Fruit fly (Drosophila melanogaster) whole organism, embryonic: ENCODE measurements around the gene CG14440.

ENCODE experiments used
- CG10654 ChIP-seq: fragments of 200-800 bp; sonication (Bioruptor generic); optimal IDR thresholded peaks from 2 replicates; lab custom pipeline; 2016; ENCODE audit warnings: missing biosample characterization, missing genetic modification characterization
- CG10959 ChIP-seq: fragments of 200-800 bp; sonication (Bioruptor generic); IDR thresholded peaks from 2 replicates; pipeline ENCODE4 v1.3.6; 2022; ENCODE audit warnings: missing biosample characterization, missing genetic modification characterization
- CG12744 ChIP-seq: fragments of 200-800 bp; sonication (Bioruptor generic); optimal IDR thresholded peaks from 2 replicates; lab custom pipeline; 2016; ENCODE audit warnings: missing biosample characterization, missing genetic modification characterization
- CG16779 ChIP-seq: fragments of 200-800 bp; sonication (Bioruptor generic); IDR thresholded peaks from 2 replicates; pipeline ENCODE4 v1.3.6; 2022; ENCODE audit warnings: missing biosample characterization, missing genetic modification characterization
- CG17186 ChIP-seq: fragments of 200-800 bp; sonication (Bioruptor generic); optimal IDR thresholded peaks from 3 replicates; lab custom pipeline; 2017; ENCODE audit warnings: missing biosample characterization, missing genetic modification reagents, missing genetic modification characterization
- CG2120 ChIP-seq: fragments of 200-800 bp; sonication (Bioruptor generic); optimal IDR thresholded peaks from 3 replicates; lab custom pipeline; 2016; ENCODE audit warnings: missing biosample characterization, missing genetic modification characterization
- CG2202 ChIP-seq: fragments of 200-800 bp; sonication (Bioruptor generic); optimal IDR thresholded peaks from 2 replicates; lab custom pipeline; 2018; ENCODE audit warnings: missing biosample characterization, mild to moderate bottlenecking, missing genetic modification characterization
- CG33213 ChIP-seq: fragments of 200-800 bp; sonication (Bioruptor generic); optimal IDR thresholded peaks from 3 replicates; lab custom pipeline; 2016; ENCODE audit warnings: missing biosample characterization, missing genetic modification characterization
- CG4282 ChIP-seq: fragments of 200-800 bp; sonication (Bioruptor generic); optimal IDR thresholded peaks from 2 replicates; lab custom pipeline; 2016; ENCODE audit warnings: missing biosample characterization, missing genetic modification characterization
- CG5180 ChIP-seq: fragments of 200-800 bp; sonication (Bioruptor generic); optimal IDR thresholded peaks from 3 replicates; lab custom pipeline; 2017; ENCODE audit warnings: missing biosample characterization, missing genetic modification characterization, mild to moderate bottlenecking, moderate library complexity, missing genetic modification reagents
- CG6813 ChIP-seq: fragments of 200-800 bp; sonication (Bioruptor generic); optimal IDR thresholded peaks from 2 replicates; lab custom pipeline; 2017; ENCODE audit warnings: missing biosample characterization, missing genetic modification characterization, mild to moderate bottlenecking, moderate library complexity, missing genetic modification reagents
- CG8290 ChIP-seq, 3 experiments: fragments of 200-800 bp; sonication (Bioruptor generic); optimal IDR thresholded peaks; 2 replicates each; lab custom pipeline; 2016 to 2019; ENCODE audit warnings: missing biosample characterization in 3 of 3, missing genetic modification characterization in 3 of 3, mild to moderate bottlenecking in 2 of 3, moderate library complexity in 1 of 3
- Dek ChIP-seq: fragments of 200-800 bp; sonication (Bioruptor generic); optimal IDR thresholded peaks from 3 replicates; lab custom pipeline; 2019; ENCODE audit warnings: missing biosample characterization, mild to moderate bottlenecking, missing genetic modification characterization, moderate library complexity
- Hand ChIP-seq: fragments of 200-800 bp; sonication (Bioruptor generic); optimal IDR thresholded peaks from 2 replicates; lab custom pipeline; 2017; ENCODE audit warnings: mild to moderate bottlenecking, missing biosample characterization, missing genetic modification reagents, missing genetic modification characterization
- Kr ChIP-seq: fragments of 200-800 bp; sonication (Bioruptor generic); optimal IDR thresholded peaks from 2 replicates; lab custom pipeline; 2017; ENCODE audit warnings: missing biosample characterization, mild to moderate bottlenecking, missing genetic modification characterization
- Mad ChIP-seq: fragments of 200-800 bp; sonication (Bioruptor generic); optimal IDR thresholded peaks from 2 replicates; lab custom pipeline; 2016; ENCODE audit warnings: missing biosample characterization, missing genetic modification characterization
- Neu2 ChIP-seq: fragments of 200-800 bp; sonication (Bioruptor generic); optimal IDR thresholded peaks from 3 replicates; lab custom pipeline; 2016; ENCODE audit warnings: missing biosample characterization, missing genetic modification characterization, borderline replicate concordance
- Nf-YB ChIP-seq: fragments of 200-800 bp; sonication (Bioruptor generic); optimal IDR thresholded peaks from 3 replicates; lab custom pipeline; 2019; ENCODE audit warnings: missing biosample characterization, mild to moderate bottlenecking, missing genetic modification characterization, moderate library complexity
- Nf-YC ChIP-seq: fragments of 200-800 bp; optimal IDR thresholded peaks from 3 replicates; lab custom pipeline; 2019; ENCODE audit warnings: missing biosample characterization, mild to moderate bottlenecking, missing genetic modification characterization, moderate library complexity
- Oaz ChIP-seq: fragments of 200-800 bp; sonication (Bioruptor generic); IDR thresholded peaks from 2 replicates; pipeline ENCODE4 v1.3.6; 2022; ENCODE audit warnings: missing biosample characterization, missing genetic modification characterization
- Opbp ChIP-seq: fragments of 200-800 bp; sonication (Bioruptor generic); IDR thresholded peaks from 3 replicates; pipeline ENCODE4 v1.3.6; 2022; ENCODE audit warnings: missing biosample characterization, missing genetic modification characterization; ENCODE audit not compliant: partially characterized antibody
- Tbp ChIP-seq: fragments of >200 bp; optimal IDR thresholded peaks from 2 replicates; lab custom pipeline; 2018; ENCODE audit warnings: missing biosample characterization, missing genetic modification characterization
- ab ChIP-seq: fragments of 200-800 bp; sonication (Bioruptor generic); optimal IDR thresholded peaks from 2 replicates; lab custom pipeline; 2016; ENCODE audit warnings: missing biosample characterization, missing genetic modification characterization
- cato ChIP-seq: fragments of 200-800 bp; sonication (Bioruptor generic); optimal IDR thresholded peaks from 2 replicates; lab custom pipeline; 2016; ENCODE audit warnings: missing biosample characterization, missing genetic modification characterization, borderline replicate concordance
- caup ChIP-seq: fragments of 200-800 bp; sonication (Bioruptor generic); optimal IDR thresholded peaks from 3 replicates; lab custom pipeline; 2017; ENCODE audit warnings: missing biosample characterization, mild to moderate bottlenecking, missing genetic modification characterization, moderate library complexity; ENCODE audit not compliant: severe bottlenecking
- corto ChIP-seq: fragments of 200-800 bp; sonication (Bioruptor generic); optimal IDR thresholded peaks from 2 replicates; lab custom pipeline; 2016; ENCODE audit warnings: missing biosample characterization, mild to moderate bottlenecking, missing genetic modification characterization, moderate library complexity
- dan ChIP-seq: fragments of 200-800 bp; sonication (Bioruptor generic); IDR thresholded peaks from 2 replicates; pipeline ENCODE4 v1.3.6; 2022; ENCODE audit warnings: missing biosample characterization, missing genetic modification characterization
- ewg ChIP-seq: fragments of 200-800 bp; sonication (Bioruptor generic); optimal IDR thresholded peaks from 3 replicates; lab custom pipeline; 2017; ENCODE audit warnings: mild to moderate bottlenecking, missing biosample characterization, missing genetic modification reagents, missing genetic modification characterization
- eyg ChIP-seq: fragments of 200-800 bp; sonication (Bioruptor generic); optimal IDR thresholded peaks from 3 replicates; lab custom pipeline; 2016; ENCODE audit warnings: missing biosample characterization, missing genetic modification characterization
- gro ChIP-seq: fragments of 200-800 bp; sonication (Bioruptor generic); optimal IDR thresholded peaks from 2 replicates; lab custom pipeline; 2016; ENCODE audit warnings: missing biosample characterization, missing genetic modification characterization
- hb ChIP-seq: fragments of 200-800 bp; sonication (Bioruptor generic); IDR thresholded peaks from 3 replicates; pipeline ENCODE4 v1.3.6; 2022; ENCODE audit warnings: missing biosample characterization, missing genetic modification characterization; ENCODE audit not compliant: partially characterized antibody
- hbn ChIP-seq: fragments of 200-800 bp; sonication (Bioruptor generic); IDR thresholded peaks from 2 replicates; pipeline ENCODE4 v1.3.6; 2022; ENCODE audit warnings: missing biosample characterization, missing genetic modification characterization; ENCODE audit not compliant: partially characterized antibody
- klu ChIP-seq: fragments of 200-800 bp; sonication (Bioruptor generic); IDR thresholded peaks from 2 replicates; pipeline ENCODE4 v1.3.6; 2022; ENCODE audit warnings: missing biosample characterization, missing genetic modification characterization
- lilli ChIP-seq: fragments of 200-800 bp; sonication (Bioruptor generic); optimal IDR thresholded peaks from 3 replicates; lab custom pipeline; 2016; ENCODE audit warnings: missing biosample characterization, missing genetic modification characterization
- lov ChIP-seq, 2 experiments: fragments of 200-800 bp in 1 of 2; fragments of >200 bp in 1 of 2; sonication (Bioruptor generic) in 1 of 2; IDR thresholded peaks in 1 of 2; optimal IDR thresholded peaks in 1 of 2; 2 replicates in 1 of 2; 3 replicates in 1 of 2; pipeline versions ENCODE4 v1.3.6 to Lab custom; 2017 to 2022; ENCODE audit warnings: missing biosample characterization in 1 of 2, missing genetic modification characterization in 1 of 2
- mld ChIP-seq: fragments of 200-800 bp; sonication (Bioruptor generic); IDR thresholded peaks from 3 replicates; pipeline ENCODE4 v1.3.6; 2022; ENCODE audit warnings: missing biosample characterization, missing genetic modification characterization; ENCODE audit not compliant: partially characterized antibody
- oc ChIP-seq: fragments of 200-800 bp; sonication (Bioruptor generic); optimal IDR thresholded peaks from 2 replicates; lab custom pipeline; 2018; ENCODE audit warnings: missing biosample characterization, mild to moderate bottlenecking, missing genetic modification characterization, moderate library complexity
- onecut ChIP-seq: fragments of 200-800 bp; sonication (Bioruptor generic); IDR thresholded peaks from 2 replicates; pipeline ENCODE4 v1.3.6; 2022; ENCODE audit warnings: missing biosample characterization, missing genetic modification characterization
- psq ChIP-seq: fragments of 200-800 bp; sonication (Bioruptor generic); optimal IDR thresholded peaks from 2 replicates; lab custom pipeline; 2017; ENCODE audit warnings: missing biosample characterization, missing genetic modification characterization
- sc ChIP-seq, 3 experiments: fragments of >200 bp in 2 of 3; fragments of 200-800 bp in 1 of 3; sonication (Bioruptor generic) in 1 of 3; optimal IDR thresholded peaks; 2 replicates in 2 of 3; 3 replicates in 1 of 3; lab custom pipeline; 2017; ENCODE audit warnings: mild to moderate bottlenecking in 1 of 3, missing biosample characterization in 1 of 3, missing genetic modification characterization in 1 of 3, missing genetic modification reagents in 1 of 3
- sens-2 ChIP-seq: fragments of 200-800 bp; sonication (Bioruptor generic); IDR thresholded peaks from 2 replicates; pipeline ENCODE4 v1.3.6; 2022; ENCODE audit warnings: missing biosample characterization, missing genetic modification characterization
- sob ChIP-seq: fragments of 200-800 bp; sonication (Bioruptor generic); IDR thresholded peaks from 2 replicates; pipeline ENCODE4 v1.3.6; 2022; ENCODE audit warnings: missing biosample characterization, missing genetic modification characterization
- sqz ChIP-seq: fragments of 200-800 bp; sonication (Bioruptor generic); optimal IDR thresholded peaks from 3 replicates; lab custom pipeline; 2018; ENCODE audit warnings: missing biosample characterization, mild to moderate bottlenecking, missing genetic modification characterization
- unc-4 ChIP-seq: fragments of 200-800 bp; sonication (Bioruptor generic); IDR thresholded peaks from 2 replicates; pipeline ENCODE4 v1.3.6; 2022; ENCODE audit warnings: missing biosample characterization, missing genetic modification characterization; ENCODE audit not compliant: partially characterized antibody
- vvl ChIP-seq: fragments of 200-800 bp; sonication (Bioruptor generic); IDR thresholded peaks from 2 replicates; pipeline ENCODE4 v1.3.6; 2022; ENCODE audit warnings: missing biosample characterization, missing genetic modification characterization
- wek ChIP-seq: fragments of 200-800 bp; sonication (Bioruptor generic); optimal IDR thresholded peaks from 3 replicates; lab custom pipeline; 2018; ENCODE audit warnings: missing biosample characterization, mild to moderate bottlenecking, missing genetic modification characterization, moderate library complexity
- z ChIP-seq: fragments of 200-800 bp; sonication (Bioruptor generic); IDR thresholded peaks from 3 replicates; pipeline ENCODE4 v1.3.6; 2022; ENCODE audit warnings: missing biosample characterization, missing genetic modification characterization
- zf30C ChIP-seq: fragments of 200-800 bp; sonication (Bioruptor generic); optimal IDR thresholded peaks from 3 replicates; lab custom pipeline; 2018; ENCODE audit warnings: missing biosample characterization, mild to moderate bottlenecking, missing genetic modification characterization

The CG14440 gene

dm6 chrX:6741184-6741586, 42.8 kb upstream of the CG14440 start (continued):
- TF ChIP-seq onecut (GFP tag; lab: Robert Waterston, UW), result peak; percentile 29; the same call in 1 of the 2 replicates
- no peak for TF ChIP-seq sqz (GFP tag; lab: Kevin White, UChicago)
- TF ChIP-seq CG5180 (GFP tag; lab: Kevin White, UChicago), result no peak
- peak; percentile 98 for TF ChIP-seq zf30C (GFP tag; lab: Kevin White, UChicago)
- no peak for TF ChIP-seq CG2202 (tag; lab: Kevin White, UChicago)
- no peak for TF ChIP-seq z (GFP tag; lab: Robert Waterston, UW)
- TF ChIP-seq CG2120 (GFP tag; lab: Kevin White, UChicago), result peak; percentile 57
- TF ChIP-seq sens-2 (GFP tag; lab: Robert Waterston, UW), result no peak; the same call in 1 of the 2 replicates
- no peak for TF ChIP-seq dan
- TF ChIP-seq klu, result 0 out of 2 replicates have a peak, but pooled peaks have one; percentile 27
- peak; percentile 82 for TF ChIP-seq CG8290 (GFP tag; optimal IDR thresholded peaks at IDR 0.05; lab: Kevin White, UChicago)
- peak in 1 of 2 experiments; percentile 91 for TF ChIP-seq CG8290 (tag; optimal IDR thresholded peaks at IDR 0.05; lab: Kevin White, UChicago)
- TF ChIP-seq ab (GFP tag; lab: Kevin White, UChicago), result no peak
- peak; percentile 86 for TF ChIP-seq vvl (GFP tag; lab: Robert Waterston, UW)
- no peak for TF ChIP-seq corto
- no peak for TF ChIP-seq psq (GFP tag; lab: Kevin White, UChicago)
- TF ChIP-seq Mad (GFP tag; lab: Kevin White, UChicago), result peak; percentile 45
- TF ChIP-seq cato (GFP tag; lab: Kevin White, UChicago), result no peak
- TF ChIP-seq lilli (GFP tag; lab: Kevin White, UChicago), result peak; percentile 73
- TF ChIP-seq Nf-YB, result peak; percentile 1
- TF ChIP-seq CG16779, result 0 out of 2 replicates have a peak, but pooled peaks have one; percentile 32
- peak; percentile 54 for TF ChIP-seq ewg (GFP tag; lab: Kevin White, UChicago)
- no peak for TF ChIP-seq oc
- TF ChIP-seq CG33213, result peak; percentile 70
- peak; percentile 56 for TF ChIP-seq gro (GFP tag; lab: Kevin White, UChicago)
- TF ChIP-seq Dek (tag; lab: Kevin White, UChicago), result peak; percentile 45
- TF ChIP-seq wek (GFP tag; lab: Kevin White, UChicago), result no peak
- TF ChIP-seq hb (GFP tag; lab: Robert Waterston, UW), result peak; percentile 76
- TF ChIP-seq Neu2 (GFP tag; lab: Kevin White, UChicago), result no peak
- no peak for TF ChIP-seq sc (optimal IDR thresholded peaks at IDR 0.05; lab: Kevin White, UChicago)
- TF ChIP-seq sc (GFP tag; optimal IDR thresholded peaks at IDR 0.05; lab: Kevin White, UChicago), result no peak
- TF ChIP-seq Kr (GFP tag; lab: Kevin White, UChicago), result no peak
- peak; percentile 93 for TF ChIP-seq CG17186 (GFP tag; lab: Kevin White, UChicago)
- TF ChIP-seq eyg (GFP tag; lab: Kevin White, UChicago), result peak; percentile 14
- TF ChIP-seq Oaz (GFP tag; lab: Robert Waterston, UW), result no peak
- TF ChIP-seq Opbp (GFP tag; lab: Robert Waterston, UW), result peak; percentile 84
- TF ChIP-seq CG12744 (GFP tag; lab: Kevin White, UChicago), result no peak
- no peak for TF ChIP-seq CG10959 (GFP tag; lab: Robert Waterston, UW)
- no peak for TF ChIP-seq lov (optimal IDR thresholded peaks at IDR 0.05; lab: Kevin White, UChicago)
- 0 out of 3 replicates have a peak, but pooled peaks have one; percentile 48 for TF ChIP-seq lov (GFP tag; IDR thresholded peaks at IDR 0.05; lab: Robert Waterston, UW)
- peak; percentile 71; the same call in 1 of the 3 replicates for TF ChIP-seq mld (GFP tag; lab: Robert Waterston, UW)
- TF ChIP-seq sob (GFP tag; lab: Robert Waterston, UW), result peak; percentile 73
- no peak for TF ChIP-seq Hand (GFP tag; lab: Kevin White, UChicago)
- no peak for TF ChIP-seq CG6813
- peak; percentile 27 for TF ChIP-seq CG10654 (GFP tag; lab: Kevin White, UChicago)
- TF ChIP-seq hbn, result peak; percentile 63
- TF ChIP-seq caup (GFP tag; lab: Kevin White, UChicago), result peak; percentile 18
- TF ChIP-seq unc-4 (GFP tag; lab: Robert Waterston, UW), result peak; percentile 72
- no peak for TF ChIP-seq Tbp (GFP tag; lab: Kevin White, UChicago)
- TF ChIP-seq CG4282 (GFP tag; lab: Kevin White, UChicago), result peak; percentile 39
- peak; percentile 27 for TF ChIP-seq Nf-YC (tag; lab: Kevin White, UChicago)
